Worm (Caenorhabditis elegans) whole organism, young adult: ENCODE measurements around the gene ZK262.19.
"Not testable (repeated sequence)": the region's sequence is repeated elsewhere in the genome, so short reads cannot be mapped to it uniquely, and the experiment has no call there.

ENCODE experiments used
- B0019.2 ChIP-seq: fragments of 200-800 bp; sonication (Bioruptor generic); conservative IDR thresholded peaks from 2 replicates; pipeline ENCODE4 v1.3.6; 2022; ENCODE audit warnings: missing genetic modification reagents, missing genetic modification characterization, missing compliant biosample characterization
- B0035.1 ChIP-seq: sonication (generic microtip); optimal IDR thresholded peaks from 2 replicates; lab custom pipeline; 2016; ENCODE audit warnings: missing genetic modification characterization, mild to moderate bottlenecking, missing compliant biosample characterization, missing genotype, missing genetic modification reagents
- F52B5.7 ChIP-seq: sonication (generic microtip); optimal IDR thresholded peaks from 2 replicates; lab custom pipeline; 2016; ENCODE audit warnings: mild to moderate bottlenecking, missing genetic modification characterization, missing compliant biosample characterization
- F57A8.1 ChIP-seq: fragments of 200-800 bp; sonication (Bioruptor generic); optimal IDR thresholded peaks from 2 replicates; lab custom pipeline; 2018; ENCODE audit warnings: mild to moderate bottlenecking, missing genetic modification characterization, moderate library complexity, missing compliant biosample characterization
- F57C9.4 ChIP-seq: sonication (generic microtip); optimal IDR thresholded peaks from 2 replicates; lab custom pipeline; 2017; ENCODE audit warnings: mild to moderate bottlenecking, missing genetic modification characterization, missing compliant biosample characterization
- Y95B8A.8 ChIP-seq: fragments of 200-800 bp; sonication (Bioruptor generic); IDR thresholded peaks from 2 replicates; pipeline ENCODE4 v1.3.6; 2022; ENCODE audit warnings: missing genetic modification reagents, missing genetic modification characterization, missing compliant biosample characterization
- aptf-3 ChIP-seq: fragments of 200-800 bp; sonication (Bioruptor generic); IDR thresholded peaks from 2 replicates; pipeline ENCODE4 v1.3.6; 2022; ENCODE audit warnings: missing genetic modification characterization, missing compliant biosample characterization
- bed-1 ChIP-seq: fragments of 200-800 bp; sonication (Bioruptor generic); IDR thresholded peaks from 2 replicates; pipeline ENCODE4 v1.3.6; 2022; ENCODE audit warnings: missing genetic modification reagents, missing genetic modification characterization, missing compliant biosample characterization
- ccch-3 ChIP-seq: fragments of 200-800 bp; sonication (Bioruptor generic); optimal IDR thresholded peaks from 2 replicates; lab custom pipeline; 2018; ENCODE audit warnings: mild to moderate bottlenecking, missing genetic modification characterization, missing compliant biosample characterization
- ceh-27 ChIP-seq: fragments of 200-800 bp; sonication (Bioruptor generic); optimal IDR thresholded peaks from 2 replicates; lab custom pipeline; 2018; ENCODE audit warnings: mild to moderate bottlenecking, missing genetic modification characterization, moderate library complexity, missing compliant biosample characterization
- dox-1 ChIP-seq: fragments of 200-800 bp; sonication (Bioruptor generic); IDR thresholded peaks from 2 replicates; pipeline ENCODE4 v1.3.6; 2022; ENCODE audit warnings: missing genetic modification reagents, missing genetic modification characterization, missing compliant biosample characterization
- dpl-1 ChIP-seq: fragments of 150-350 bp; optimal IDR thresholded peaks from 2 replicates; lab custom pipeline; 2014; ENCODE audit warnings: missing biosample characterization, missing genetic modification reagents, missing genetic modification characterization
- egrh-3 ChIP-seq: fragments of 200-800 bp; sonication (Bioruptor generic); IDR thresholded peaks from 2 replicates; pipeline ENCODE4 v1.3.6; 2022; ENCODE audit warnings: missing genetic modification reagents, missing genetic modification characterization, missing compliant biosample characterization
- him-1 ChIP-seq: sonication (generic microtip); optimal IDR thresholded peaks from 2 replicates; lab custom pipeline; 2016; ENCODE audit warnings: missing genotype, missing genetic modification reagents, missing genetic modification characterization, missing compliant biosample characterization
- hsf-1 ChIP-seq: fragments of 200-800 bp; sonication (Bioruptor generic); IDR thresholded peaks from 2 replicates; pipeline ENCODE4 v1.3.6; 2022; ENCODE audit warnings: missing genetic modification reagents, missing genetic modification characterization, missing compliant biosample characterization
- lin-26 ChIP-seq: fragments of 200-800 bp; sonication (Bioruptor generic); IDR thresholded peaks from 2 replicates; pipeline ENCODE4 v1.3.6; 2022; ENCODE audit warnings: missing genetic modification reagents, missing genetic modification characterization, missing compliant biosample characterization
- lin-35 ChIP-seq, 3 experiments: fragments of 150-350 bp in 2 of 3; sonication (generic microtip) in 1 of 3; optimal IDR thresholded peaks; 2 replicates each; lab custom pipeline; 2014 to 2018; ENCODE audit warnings: missing biosample characterization in 3 of 3, missing genetic modification characterization in 3 of 3, missing genetic modification reagents in 3 of 3
- lir-1 ChIP-seq: fragments of 200-800 bp; sonication (Bioruptor generic); conservative IDR thresholded peaks from 2 replicates; pipeline ENCODE4 v1.3.6; 2022; ENCODE audit warnings: missing genetic modification reagents, missing genetic modification characterization, missing compliant biosample characterization
- mcd-1 ChIP-seq: fragments of 200-800 bp; sonication (Bioruptor generic); IDR thresholded peaks from 2 replicates; pipeline ENCODE4 v1.3.6; 2022; ENCODE audit warnings: missing genetic modification reagents, missing genetic modification characterization, missing compliant biosample characterization
- nhr-80 ChIP-seq: sonication (generic microtip); optimal IDR thresholded peaks from 2 replicates; lab custom pipeline; 2016; ENCODE audit warnings: missing genetic modification characterization, missing compliant biosample characterization
- pha-4 ChIP-seq: fragments of 150-350 bp; sonication (generic microtip); optimal IDR thresholded peaks from 2 replicates; lab custom pipeline; 2014; ENCODE audit warnings: missing biosample characterization, missing genetic modification reagents, missing genetic modification characterization
- rcor-1 ChIP-seq: fragments of 200-800 bp; sonication (Bioruptor generic); IDR thresholded peaks from 2 replicates; pipeline ENCODE4 v1.3.6; 2022; ENCODE audit warnings: missing genetic modification reagents, missing genetic modification characterization, missing compliant biosample characterization
- rec-8 ChIP-seq, 2 experiments: sonication (generic microtip); optimal IDR thresholded peaks; 2 replicates each; lab custom pipeline; 2016; ENCODE audit warnings: mild to moderate bottlenecking in 2 of 2, missing genetic modification characterization in 2 of 2, missing genetic modification reagents in 2 of 2, missing genotype in 2 of 2, missing biosample characterization in 1 of 2, missing compliant biosample characterization in 1 of 2, moderate library complexity in 1 of 2
- repo-1 ChIP-seq: sonication (generic microtip); optimal IDR thresholded peaks from 2 replicates; lab custom pipeline; 2017; ENCODE audit warnings: mild to moderate bottlenecking, missing genetic modification characterization, missing compliant biosample characterization
- sea-2 ChIP-seq: fragments of 200-800 bp; sonication (Bioruptor generic); IDR thresholded peaks from 2 replicates; pipeline ENCODE4 v1.3.6; 2022; ENCODE audit warnings: missing genetic modification characterization, missing compliant biosample characterization
- snpc-3.4 ChIP-seq: sonication (generic microtip); optimal IDR thresholded peaks from 2 replicates; lab custom pipeline; 2017; ENCODE audit warnings: missing genetic modification characterization, mild to moderate bottlenecking, missing compliant biosample characterization, antibody characterized with exemption, moderate library complexity, missing genotype, missing genetic modification reagents
- snpc-4 ChIP-seq, 5 experiments: fragments of 150-350 bp in 1 of 5; sonication (generic microtip) in 4 of 5; optimal IDR thresholded peaks; 2 replicates each; lab custom pipeline; 2014 to 2018; ENCODE audit warnings: missing genetic modification characterization in 5 of 5, missing biosample characterization in 3 of 5, antibody characterized with exemption in 2 of 5, mild to moderate bottlenecking in 2 of 5, missing compliant biosample characterization in 2 of 5, missing genotype in 2 of 5, moderate library complexity in 2 of 5, missing genetic modification reagents in 1 of 5
- ztf-26 ChIP-seq: sonication (generic microtip); optimal IDR thresholded peaks from 2 replicates; lab custom pipeline; 2017; ENCODE audit warnings: missing genetic modification characterization, missing compliant biosample characterization
- ztf-6 ChIP-seq: fragments of 200-800 bp; sonication (Bioruptor generic); IDR thresholded peaks from 2 replicates; pipeline ENCODE4 v1.3.6; 2022; ENCODE audit warnings: missing genetic modification reagents, missing genetic modification characterization, missing compliant biosample characterization

Gene ZK262.19

DNA sequence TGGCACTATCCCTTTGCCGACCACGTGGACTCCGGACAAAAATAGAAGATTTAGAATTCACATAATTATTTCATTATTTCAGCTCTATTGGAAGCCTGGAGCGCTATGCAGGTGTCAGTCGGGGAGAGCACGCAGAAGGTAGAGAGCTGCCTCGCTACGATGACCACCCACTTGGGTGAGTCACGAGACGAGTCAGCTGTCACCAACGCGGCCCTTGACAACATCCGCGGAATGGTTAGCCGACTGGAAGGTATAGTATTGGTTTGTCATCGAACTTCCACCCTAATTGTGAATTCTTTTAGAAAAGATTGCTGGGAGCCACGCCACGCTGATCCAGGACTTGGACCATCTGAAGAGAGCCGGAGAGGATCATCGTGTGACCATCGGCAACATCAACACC is 14.0 kb upstream of the ZK262.19 start, which contains the start of gene ZK262.9:
Gene ZK262.9 (plus strand): TSS at position 301 of the 400 bp plus-strand sequence.
- TF ChIP-seq F57C9.4 (tag; lab: Kevin White, UChicago); Y95B8A.8; lin-35 (GFP tag; optimal IDR thresholded peaks at IDR 0.05; lab: Kevin White, UChicago): not testable (repeated sequence)

DNA sequence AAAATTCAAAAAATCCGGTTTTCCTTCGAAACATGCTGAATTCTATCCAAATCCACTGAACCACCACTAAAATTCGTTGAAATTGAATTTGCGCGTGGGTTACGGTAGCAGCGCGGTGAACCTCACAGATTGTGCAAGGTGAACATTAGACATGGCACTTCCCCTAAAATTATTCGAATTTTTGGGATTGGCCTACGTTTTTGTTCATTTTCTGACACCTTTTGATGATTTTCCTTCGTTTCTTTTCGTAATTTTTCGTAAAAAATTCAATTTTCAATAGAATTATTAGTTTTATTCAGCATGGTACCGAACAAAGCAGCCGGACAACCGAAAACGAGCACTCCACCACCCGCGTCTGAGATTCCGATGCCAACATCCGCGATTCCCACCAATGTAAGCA is 12.6 kb upstream of the ZK262.19 start, which contains the start of gene ZK262.8:
Gene ZK262.8 (plus strand): TSS at position 301 of the 400 bp plus-strand sequence.
- TF ChIP-seq nhr-80 (no peak), dox-1 (GFP tag; lab: Robert Waterston, UW) (no peak), F57C9.4 (tag; lab: Kevin White, UChicago) (no peak), rcor-1 (no peak), pha-4 (tag; lab: Kevin White, UChicago) (no peak)

DNA sequence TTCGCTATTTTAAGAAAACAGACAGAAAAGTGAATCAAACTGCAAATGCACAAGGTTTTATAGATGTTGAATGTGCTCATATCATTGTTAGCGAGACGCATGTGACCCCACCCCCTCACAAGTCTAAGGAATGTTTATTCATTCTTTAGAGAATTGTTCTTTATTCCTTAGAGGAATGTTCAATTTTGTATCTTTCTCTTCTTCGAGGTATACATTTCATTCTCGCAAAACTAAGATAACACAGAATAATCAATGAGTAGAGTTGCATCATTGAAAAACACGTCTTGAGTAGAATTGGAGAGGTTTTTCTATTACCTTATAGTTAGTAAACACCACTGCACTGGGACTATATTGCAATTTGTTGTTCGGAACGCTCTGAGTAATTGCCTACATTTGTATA is 9.5 kb upstream of the ZK262.19 start, which contains the start of gene ZK262.20:
Gene ZK262.20 (minus strand): TSS at position 101 of the 400 bp plus-strand sequence.
- no peak for TF ChIP-seq hsf-1 (GFP tag; lab: Robert Waterston, UW)
- TF ChIP-seq lir-1 (GFP tag; lab: Robert Waterston, UW), result no peak
- TF ChIP-seq ceh-27 (GFP tag; lab: Kevin White, UChicago), result no peak
- no peak for TF ChIP-seq ztf-6
- TF ChIP-seq ccch-3 (GFP tag; lab: Kevin White, UChicago), result no peak
- TF ChIP-seq sea-2 (GFP tag; lab: Robert Waterston, UW), result no peak
- no peak for TF ChIP-seq snpc-4 (GFP tag; optimal IDR thresholded peaks at IDR 0.05; lab: Kevin White, UChicago)
- TF ChIP-seq snpc-4 (tag; optimal IDR thresholded peaks at IDR 0.05; lab: Kevin White, UChicago), result no peak

DNA sequence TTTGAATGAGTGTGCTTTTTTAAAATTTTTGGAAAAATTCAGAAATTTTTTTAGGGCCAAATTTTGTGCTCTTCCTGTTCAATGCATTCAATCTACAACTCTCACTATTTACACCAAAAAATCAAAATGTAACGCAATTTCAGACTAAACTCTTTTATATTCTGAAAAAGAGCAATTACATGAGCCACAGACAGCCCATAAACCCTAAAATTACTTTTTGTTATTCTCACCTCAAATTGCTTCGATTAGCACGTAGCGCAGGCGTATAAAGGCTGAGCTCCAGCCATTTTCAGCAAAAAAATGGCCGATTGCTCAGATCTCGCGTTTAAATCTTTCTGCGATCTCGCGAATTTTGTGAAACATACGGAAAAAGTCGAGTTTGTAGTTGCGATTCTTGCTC is 6.0 kb upstream of the ZK262.19 start, which contains the start of gene srw-82:
Gene srw-82 (plus strand): TSS at position 301 of the 400 bp plus-strand sequence.
- TF ChIP-seq rec-8 (tag; optimal IDR thresholded peaks at IDR 0.05; lab: Kevin White, UChicago) (no peak), dpl-1 (GFP tag; lab: Kevin White, UChicago) (no peak), snpc-4 (GFP tag; optimal IDR thresholded peaks at IDR 0.05; lab: Kevin White, UChicago) (no peak), snpc-4 (tag; optimal IDR thresholded peaks at IDR 0.05; lab: Kevin White, UChicago) (no peak), B0019.2 (GFP tag; lab: Robert Waterston, UW) (no peak), bed-1 (no peak), F57A8.1 (GFP tag; lab: Kevin White, UChicago) (no peak), sea-2 (GFP tag; lab: Robert Waterston, UW) (no peak), snpc-3.4 (no peak), B0035.1 (tag; lab: Kevin White, UChicago) (no peak), F57C9.4 (tag; lab: Kevin White, UChicago) (no peak), him-1 (tag; lab: Kevin White, UChicago) (no peak)

DNA sequence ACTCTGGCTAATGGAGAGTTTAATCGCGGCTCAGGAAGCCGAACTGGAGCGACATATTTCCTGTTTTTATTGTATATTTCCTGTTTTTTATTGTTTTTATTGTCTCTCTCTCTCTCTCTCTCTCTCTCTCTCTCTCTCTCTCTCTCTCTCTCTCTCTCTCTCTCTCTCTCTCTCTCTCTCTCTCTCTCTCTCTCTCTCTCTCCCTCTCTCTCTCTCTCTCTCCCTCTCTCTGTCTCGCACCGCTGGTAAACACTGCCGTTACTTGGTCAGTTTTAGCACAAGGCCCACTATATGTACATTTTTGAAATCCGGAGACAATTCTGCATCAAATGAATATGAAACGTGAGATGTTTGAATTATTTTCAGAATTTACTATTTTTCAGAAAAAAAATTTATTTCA is 5.4 kb upstream of the ZK262.19 start:
- TF ChIP-seq lin-26 (no peak), F52B5.7 (tag; lab: Kevin White, UChicago) (no peak), aptf-3 (GFP tag; lab: Robert Waterston, UW) (no peak), rec-8 (tag; optimal IDR thresholded peaks at IDR 0.05; lab: Kevin White, UChicago) (no peak), repo-1 (no peak), ztf-26 (tag; lab: Kevin White, UChicago) (no peak), egrh-3 (GFP tag; lab: Robert Waterston, UW) (peak; percentile 81), rcor-1 (no peak), mcd-1 (GFP tag; lab: Robert Waterston, UW) (0 out of 2 replicates have a peak, but pooled peaks have one; percentile 12)
